Worm (Caenorhabditis elegans) whole organism, L2 larva: ENCODE measurements around the gene F32H5.1.

ENCODE experiments used
- aly-2 ChIP-seq: fragments of 150-350 bp; optimal IDR thresholded peaks from 2 replicates; lab custom pipeline; 2014; ENCODE audit warnings: missing biosample characterization, missing genetic modification characterization
- ama-1 ChIP-seq: fragments of 150-350 bp; optimal IDR thresholded peaks from 2 replicates; lab custom pipeline; 2018; ENCODE audit warnings: inconsistent platforms
- blmp-1 ChIP-seq: sonication (generic microtip); optimal IDR thresholded peaks from 2 replicates; lab custom pipeline; 2017; ENCODE audit warnings: missing genetic modification characterization, mild to moderate bottlenecking, missing compliant biosample characterization, antibody characterized with exemption, moderate library complexity; ENCODE audit not compliant: insufficient read depth
- crh-2 ChIP-seq: sonication (generic microtip); optimal IDR thresholded peaks from 2 replicates; lab custom pipeline; 2017; ENCODE audit warnings: missing biosample characterization, missing genetic modification characterization
- dmd-4 ChIP-seq: sonication (generic microtip); optimal IDR thresholded peaks from 2 replicates; lab custom pipeline; 2017; ENCODE audit warnings: missing biosample characterization, missing genetic modification characterization
- lin-11 ChIP-seq: fragments of 150-350 bp; sonication (generic microtip); optimal IDR thresholded peaks from 2 replicates; lab custom pipeline; 2014; ENCODE audit warnings: missing biosample characterization, missing genetic modification characterization, inconsistent platforms, mixed read lengths
- lin-39 ChIP-seq: fragments of 150-350 bp; optimal IDR thresholded peaks from 2 replicates; lab custom pipeline; 2014; ENCODE audit warnings: missing biosample characterization, missing genetic modification reagents, missing genetic modification characterization
- nhr-11 ChIP-seq: fragments of 150-350 bp; optimal IDR thresholded peaks from 2 replicates; lab custom pipeline; 2014; ENCODE audit warnings: missing biosample characterization, missing genetic modification characterization
- nhr-12 ChIP-seq: fragments of 150-350 bp; optimal IDR thresholded peaks from 2 replicates; lab custom pipeline; 2014; ENCODE audit warnings: missing biosample characterization, missing genetic modification characterization
- nhr-23 ChIP-seq: fragments of 150-350 bp; optimal IDR thresholded peaks from 2 replicates; lab custom pipeline; 2014; ENCODE audit warnings: missing biosample characterization, missing genetic modification reagents, missing genetic modification characterization
- nhr-237 ChIP-seq: fragments of 150-350 bp; optimal IDR thresholded peaks from 2 replicates; lab custom pipeline; 2014; ENCODE audit warnings: missing biosample characterization, missing genetic modification characterization
- nhr-77 ChIP-seq: fragments of 150-350 bp; optimal IDR thresholded peaks from 2 replicates; lab custom pipeline; 2014; ENCODE audit warnings: missing biosample characterization, missing genetic modification characterization
- skn-1 ChIP-seq: sonication (generic microtip); optimal IDR thresholded peaks from 2 replicates; lab custom pipeline; 2017; ENCODE audit warnings: missing biosample characterization, missing genetic modification characterization
- snpc-4 ChIP-seq: fragments of 150-350 bp; optimal IDR thresholded peaks from 2 replicates; lab custom pipeline; 2014; ENCODE audit warnings: missing biosample characterization, missing genetic modification characterization

ce11 chrV:13380980-13381379 lies 23.1 kb upstream of the F32H5.1 start, which contains the start of gene cpz-2:
- TF ChIP-seq skn-1 (peak; percentile 23), lin-11 (no peak), lin-39 (tag; lab: Kevin White, UChicago) (no peak), nhr-12 (tag; lab: Kevin White, UChicago) (no peak), nhr-11 (no peak), nhr-237 (no peak), crh-2 (tag; lab: Kevin White, UChicago) (peak; percentile 21), dmd-4 (tag; lab: Kevin White, UChicago) (no peak), aly-2 (tag; lab: Kevin White, UChicago) (no peak), nhr-23 (tag; lab: Kevin White, UChicago) (no peak), ama-1 (no peak), blmp-1 (tag; lab: Kevin White, UChicago) (no peak), nhr-77 (tag; lab: Kevin White, UChicago) (no peak), snpc-4 (tag; lab: Kevin White, UChicago) (no peak)
